Worm (Caenorhabditis elegans): ENCODE data around the gene pgp-5.

The pgp-5 gene

ce11 chrX:10877138-10877743, 18.1 kb upstream of the pgp-5 start, which contains the start of gene pgp-6:
Gene pgp-6, minus strand, starts transcription at chrX:10877425.
- TF ChIP-seq elt-2 (tag; optimal IDR thresholded peaks at IDR 0.05) (peak; percentile 70), lim-6 (tag; optimal IDR thresholded peaks at IDR 0.05) (no peak)

- TF ChIP-seq ceh-2 (tag; optimal IDR thresholded peaks at IDR 0.05) (no peak), hlh-30 (tag; optimal IDR thresholded peaks at IDR 0.05; ENCODE audit: insufficient read depth) (no peak), ceh-31 (tag; optimal IDR thresholded peaks at IDR 0.05) (no peak), hlh-6 (tag; optimal IDR thresholded peaks at IDR 0.05) (no peak), dve-1 (tag; optimal IDR thresholded peaks at IDR 0.05) (no peak), unc-3 (GFP tag; conservative IDR thresholded peaks at IDR 0.05) (no peak), unc-3 (tag; optimal IDR thresholded peaks at IDR 0.05) (no peak), odd-2 (tag; optimal IDR thresholded peaks at IDR 0.05) (no peak), pros-1 (tag; optimal IDR thresholded peaks at IDR 0.05) (no peak), F13H6.1 (tag; optimal IDR thresholded peaks at IDR 0.05) (no peak), ahr-1 (tag; optimal IDR thresholded peaks at IDR 0.05) (no peak), npax-4 (tag; optimal IDR thresholded peaks at IDR 0.05) (no peak), nhr-232 (tag; optimal IDR thresholded peaks at IDR 0.05) (no peak), fkh-10 (GFP tag; optimal IDR thresholded peaks at IDR 0.05) (no peak), pha-4 (tag; optimal IDR thresholded peaks at IDR 0.05) (no peak), pag-3 (tag; optimal IDR thresholded peaks at IDR 0.05; ENCODE audit: borderline replicate concordance) (no peak), C38D4.7 (GFP tag; optimal IDR thresholded peaks at IDR 0.05) (no peak)
Measured at ce11 chrX:10870137-10870536, 11.0 kb upstream of the pgp-5 start, which contains the start of gene pgp-7. Gene pgp-7, minus strand, starts transcription at chrX:10870237.

- no peak for TF ChIP-seq sdc-2 (tag; optimal IDR thresholded peaks at IDR 0.05)
- no peak for TF ChIP-seq ceh-48 (tag; optimal IDR thresholded peaks at IDR 0.05)
- no peak for TF ChIP-seq odd-2 (tag; optimal IDR thresholded peaks at IDR 0.05)
- TF ChIP-seq pat-9 (tag; optimal IDR thresholded peaks at IDR 0.05): no peak
- TF ChIP-seq F13H6.1 (tag; optimal IDR thresholded peaks at IDR 0.05): no peak
- TF ChIP-seq unc-42 (tag; optimal IDR thresholded peaks at IDR 0.05): no peak
Measured at ce11 chrX:10864322-10864721, 5.2 kb upstream of the pgp-5 start, which contains the start of gene pgp-8. Gene pgp-8, minus strand, starts transcription at chrX:10864422.

- no peak for TF ChIP-seq ttx-3 (tag; optimal IDR thresholded peaks at IDR 0.05)
Measured at ce11 chrX:10862582-10862981, 3.5 kb upstream of the pgp-5 start.

- TF ChIP-seq sdc-2 (tag; optimal IDR thresholded peaks at IDR 0.05): no peak
- TF ChIP-seq pros-1 (tag; optimal IDR thresholded peaks at IDR 0.05): no peak
- TF ChIP-seq dve-1 (tag; optimal IDR thresholded peaks at IDR 0.05): no peak
- no peak for TF ChIP-seq unc-42 (tag; optimal IDR thresholded peaks at IDR 0.05)
- no peak for TF ChIP-seq tbx-7 (tag; optimal IDR thresholded peaks at IDR 0.05)
- no peak for TF ChIP-seq F13H6.1 (tag; optimal IDR thresholded peaks at IDR 0.05)
- no peak for TF ChIP-seq ahr-1 (tag; optimal IDR thresholded peaks at IDR 0.05)
- no peak for TF ChIP-seq ztf-16 (tag; optimal IDR thresholded peaks at IDR 0.05)
- no peak for TF ChIP-seq pag-3 (tag; optimal IDR thresholded peaks at IDR 0.05; ENCODE audit: borderline replicate concordance)
- TF ChIP-seq syd-9 (tag; optimal IDR thresholded peaks at IDR 0.05): no peak
- no peak for TF ChIP-seq fkh-10 (GFP tag; optimal IDR thresholded peaks at IDR 0.05)
- no peak for TF ChIP-seq hlh-30 (tag; optimal IDR thresholded peaks at IDR 0.05; ENCODE audit: insufficient read depth)
- TF ChIP-seq rnt-1 (tag; optimal IDR thresholded peaks at IDR 0.05): no peak
Measured at ce11 chrX:10861673-10862072, 2.6 kb upstream of the pgp-5 start.

- peak; percentile 13 for TF ChIP-seq ahr-1 (tag; optimal IDR thresholded peaks at IDR 0.05)
- TF ChIP-seq pros-1 (tag; optimal IDR thresholded peaks at IDR 0.05): no peak
Measured at ce11 chrX:10859622-10860021, 525 bp upstream of the pgp-5 start.

ce11 chrX:10853271-10853670, 5.8 kb downstream of the pgp-5 start:
- TF ChIP-seq nhr-11 (tag; optimal IDR thresholded peaks at IDR 0.05) (no peak), nfya-1 (tag; optimal IDR thresholded peaks at IDR 0.05) (peak; percentile 52), unc-55 (GFP tag; optimal IDR thresholded peaks at IDR 0.05) (peak; percentile 30)
